Worm (Caenorhabditis elegans) whole organism, L2 larva: ENCODE data around the gene C36C9.12.

Experiments
- R02D3.7 ChIP-seq: fragments of 150-350 bp; optimal IDR thresholded peaks from 2 replicates; lab custom pipeline; 2014; ENCODE audit warnings: missing biosample characterization, missing genetic modification characterization
- blmp-1 ChIP-seq: sonication (generic microtip); optimal IDR thresholded peaks from 2 replicates; lab custom pipeline; 2017; ENCODE audit warnings: missing genetic modification characterization, mild to moderate bottlenecking, missing compliant biosample characterization, antibody characterized with exemption, moderate library complexity; ENCODE audit not compliant: insufficient read depth
- elt-3 ChIP-seq: sonication (generic microtip); optimal IDR thresholded peaks from 2 replicates; lab custom pipeline; 2017; ENCODE audit warnings: missing biosample characterization, missing genetic modification characterization
- lin-39 ChIP-seq: fragments of 150-350 bp; optimal IDR thresholded peaks from 2 replicates; lab custom pipeline; 2014; ENCODE audit warnings: missing biosample characterization, missing genetic modification reagents, missing genetic modification characterization
- nhr-11 ChIP-seq: fragments of 150-350 bp; optimal IDR thresholded peaks from 2 replicates; lab custom pipeline; 2014; ENCODE audit warnings: missing biosample characterization, missing genetic modification characterization
- nhr-12 ChIP-seq: fragments of 150-350 bp; optimal IDR thresholded peaks from 2 replicates; lab custom pipeline; 2014; ENCODE audit warnings: missing biosample characterization, missing genetic modification characterization
- nhr-237 ChIP-seq: fragments of 150-350 bp; optimal IDR thresholded peaks from 2 replicates; lab custom pipeline; 2014; ENCODE audit warnings: missing biosample characterization, missing genetic modification characterization
- nhr-6 ChIP-seq: fragments of 150-350 bp; optimal IDR thresholded peaks from 2 replicates; lab custom pipeline; 2014; ENCODE audit warnings: missing biosample characterization, missing genetic modification characterization

ce11 chrX:1718479-1718878 lies 28.6 kb upstream of the C36C9.12 start, which contains the start of gene fbxa-53:
- TF ChIP-seq nhr-237 (tag; lab: Kevin White, UChicago): no peak
- TF ChIP-seq blmp-1 (tag; lab: Kevin White, UChicago): no peak
- TF ChIP-seq nhr-12 (tag; lab: Kevin White, UChicago): no peak
- no peak for TF ChIP-seq lin-39
- no peak for TF ChIP-seq R02D3.7 (tag; lab: Kevin White, UChicago)
- TF ChIP-seq nhr-11 (tag; lab: Kevin White, UChicago): no peak
- TF ChIP-seq nhr-6 (tag; lab: Kevin White, UChicago): no peak
- TF ChIP-seq elt-3 (tag; lab: Kevin White, UChicago): no peak
